Fruit fly (Drosophila melanogaster): Measurements from ENCODE around the gene ERp44.
A peak's percentile ranks its signal among the peaks of the same experiment; 100 is the strongest.

ERp44 gene

dm6 chrX:16270795-16271194, 26.7 kb downstream of the ERp44 start, which contains the start of gene Mfe2 (continued):
- TF ChIP-seq row (GFP tag; IDR thresholded peaks at IDR 0.05) = 0 out of 3 replicates have a peak, but pooled peaks have one; percentile 11
- no peak for TF ChIP-seq CkIIα-i1 (GFP tag; IDR thresholded peaks at IDR 0.05)
- peak; percentile 50; the same call in 3 of the 4 replicates for TF ChIP-seq Dll (GFP tag; IDR thresholded peaks at IDR 0.05; ENCODE audit: partially characterized antibody)
- TF ChIP-seq tll (GFP tag; optimal IDR thresholded peaks at IDR 0.05) = no peak
- TF ChIP-seq otp (GFP tag; IDR thresholded peaks at IDR 0.05) = no peak
- TF ChIP-seq jumu (GFP tag; optimal IDR thresholded peaks at IDR 0.05) = peak; percentile 60
- peak; percentile 78 for TF ChIP-seq Dbx (GFP tag; IDR thresholded peaks at IDR 0.05)
- TF ChIP-seq CG4730 (GFP tag; IDR thresholded peaks at IDR 0.05) = no peak
- peak; percentile 77 for TF ChIP-seq YL-1 (GFP tag; optimal IDR thresholded peaks at IDR 0.05)
- no peak for TF ChIP-seq psq (GFP tag; optimal IDR thresholded peaks at IDR 0.05)
- TF ChIP-seq dmrt99B (tag; optimal IDR thresholded peaks at IDR 0.05) = no peak
- TF ChIP-seq vfl (GFP tag; optimal IDR thresholded peaks at IDR 0.05) = peak; percentile 33
- TF ChIP-seq kay (GFP tag; optimal IDR thresholded peaks at IDR 0.05) = peak; percentile 39
- no peak for TF ChIP-seq Dfd (GFP tag; optimal IDR thresholded peaks at IDR 0.05)
- TF ChIP-seq Dp (GFP tag; optimal IDR thresholded peaks at IDR 0.05) = peak; percentile 57
- TF ChIP-seq CG2712 (tag; optimal IDR thresholded peaks at IDR 0.05) = peak; percentile 41
- TF ChIP-seq fd102C (GFP tag; optimal IDR thresholded peaks at IDR 0.05) = no peak
- peak; percentile 28; the same call in 1 of the 2 replicates for TF ChIP-seq Drgx (GFP tag; IDR thresholded peaks at IDR 0.05)
- peak; percentile 69 for TF ChIP-seq NFAT (GFP tag; IDR thresholded peaks at IDR 0.05)
- TF ChIP-seq Oli (tag; optimal IDR thresholded peaks at IDR 0.05) = no peak
- TF ChIP-seq GATAe (GFP tag; conservative IDR thresholded peaks at IDR 0.05) = no peak
- TF ChIP-seq CG12299 (tag; optimal IDR thresholded peaks at IDR 0.05) = no peak
- TF ChIP-seq unc-4 (GFP tag; IDR thresholded peaks at IDR 0.05; ENCODE audit: partially characterized antibody) = peak; percentile 47
- peak; percentile 44 for TF ChIP-seq zen (tag; optimal IDR thresholded peaks at IDR 0.05)
- no peak for TF ChIP-seq bigmax (GFP tag; optimal IDR thresholded peaks at IDR 0.05)
- TF ChIP-seq sisA (GFP tag; IDR thresholded peaks at IDR 0.05) = peak; percentile 36; the same call in 1 of the 2 replicates
- peak; percentile 20 for TF ChIP-seq CG11398 (GFP tag; optimal IDR thresholded peaks at IDR 0.05)
- no peak for TF ChIP-seq CG17361 (GFP tag; IDR thresholded peaks at IDR 0.05)
- peak; percentile 51 for TF ChIP-seq Dad (GFP tag; optimal IDR thresholded peaks at IDR 0.05)
- no peak for TF ChIP-seq C15 (GFP tag; IDR thresholded peaks at IDR 0.05)
- no peak for TF ChIP-seq CG18476 (GFP tag; optimal IDR thresholded peaks at IDR 0.05)
- TF ChIP-seq CG2129 (GFP tag; IDR thresholded peaks at IDR 0.05; ENCODE audit: partially characterized antibody) = no peak
- TF ChIP-seq sob (GFP tag; IDR thresholded peaks at IDR 0.05) = peak; percentile 86
- no peak for TF ChIP-seq CG11093 (GFP tag; IDR thresholded peaks at IDR 0.05)
- TF ChIP-seq nerfin-2 (GFP tag; IDR thresholded peaks at IDR 0.05; ENCODE audit: partially characterized antibody) = 0 out of 2 replicates have a peak, but pooled peaks have one; percentile 15
- peak; percentile 81 for TF ChIP-seq CG2120 (GFP tag; optimal IDR thresholded peaks at IDR 0.05)
- TF ChIP-seq salm (tag; optimal IDR thresholded peaks at IDR 0.05) = no peak
- TF ChIP-seq Lpt (GFP tag; optimal IDR thresholded peaks at IDR 0.05) = no peak
- 0 out of 3 replicates have a peak, but pooled peaks have one; percentile 11 for TF ChIP-seq CG6175 (GFP tag; IDR thresholded peaks at IDR 0.05)
- TF ChIP-seq CG30431 (GFP tag; optimal IDR thresholded peaks at IDR 0.05) = no peak
- TF ChIP-seq CG16813 (GFP tag; IDR thresholded peaks at IDR 0.05; ENCODE audit: partially characterized antibody) = 0 out of 3 replicates have a peak, but pooled peaks have one; percentile 30
- no peak for TF ChIP-seq Doc2 (GFP tag; IDR thresholded peaks at IDR 0.05)
- TF ChIP-seq lmd (GFP tag; IDR thresholded peaks at IDR 0.05) = peak; percentile 33; the same call in 1 of the 2 replicates
- TF ChIP-seq CG11085 (GFP tag; IDR thresholded peaks at IDR 0.05) = 0 out of 2 replicates have a peak, but pooled peaks have one; percentile 32
- peak; percentile 91 for TF ChIP-seq Lhr (GFP tag; optimal IDR thresholded peaks at IDR 0.05)
- TF ChIP-seq CG2678 (tag; optimal IDR thresholded peaks at IDR 0.05) = no peak
- 0 out of 3 replicates have a peak, but pooled peaks have one; percentile 28 for TF ChIP-seq HLH4C (GFP tag; IDR thresholded peaks at IDR 0.05; ENCODE audit: partially characterized antibody)
- peak; percentile 17 for TF ChIP-seq mirr (GFP tag; optimal IDR thresholded peaks at IDR 0.05)
- peak; percentile 43 for TF ChIP-seq CG1233 (GFP tag; optimal IDR thresholded peaks at IDR 0.05)
- TF ChIP-seq pros (GFP tag; optimal IDR thresholded peaks at IDR 0.05) = no peak

Data from whole organism, embryonic.